Fruit fly (Drosophila melanogaster): Measurements from ENCODE around the gene RYa-R.

RYa-R gene

DNA sequence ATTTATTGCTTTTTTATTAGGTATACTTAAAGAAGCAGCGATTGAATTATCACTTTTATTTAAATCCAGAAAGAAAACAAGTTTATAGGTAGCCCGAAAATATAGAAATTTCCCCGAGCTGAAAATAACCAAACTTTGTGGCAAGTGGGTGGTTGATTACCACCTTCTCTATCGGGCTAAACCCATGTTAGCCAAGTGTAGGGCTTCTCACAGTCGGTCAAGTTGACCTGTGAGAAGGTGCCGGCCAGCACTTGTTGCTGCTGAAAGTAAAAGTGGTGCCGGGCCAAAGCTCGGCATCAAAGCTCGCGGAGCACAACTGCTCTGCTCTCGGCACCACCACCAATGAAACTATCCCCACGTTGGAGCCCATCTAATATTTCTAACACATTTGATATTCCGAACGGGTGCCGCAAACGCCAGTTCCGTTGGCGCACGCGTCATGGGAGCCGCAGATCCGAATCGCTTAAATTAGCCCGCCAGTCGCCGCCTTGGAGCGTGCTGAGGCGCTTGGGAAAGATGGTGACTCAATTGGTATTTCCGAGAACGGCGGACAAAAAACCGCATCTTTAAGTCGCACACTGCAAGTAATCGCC is 74.2 kb downstream of the RYa-R start:
- TF ChIP-seq Dll (optimal IDR thresholded peaks at IDR 0.05) (no peak), psq (optimal IDR thresholded peaks at IDR 0.05) (no peak), EcR (GFP tag; optimal IDR thresholded peaks at IDR 0.05) (no peak), CG8478 (optimal IDR thresholded peaks at IDR 0.05) (no peak), pan (optimal IDR thresholded peaks at IDR 0.05) (no peak), usp (GFP tag; optimal IDR thresholded peaks at IDR 0.05) (no peak)

- TF ChIP-seq usp (GFP tag; optimal IDR thresholded peaks at IDR 0.05): no peak
Observed at dm6 chr3R:27075694-27076093, 78.9 kb downstream of the RYa-R start, which contains the start of gene CG14257. Gene CG14257, plus strand, starts transcription at chr3R:27075870.

DNA sequence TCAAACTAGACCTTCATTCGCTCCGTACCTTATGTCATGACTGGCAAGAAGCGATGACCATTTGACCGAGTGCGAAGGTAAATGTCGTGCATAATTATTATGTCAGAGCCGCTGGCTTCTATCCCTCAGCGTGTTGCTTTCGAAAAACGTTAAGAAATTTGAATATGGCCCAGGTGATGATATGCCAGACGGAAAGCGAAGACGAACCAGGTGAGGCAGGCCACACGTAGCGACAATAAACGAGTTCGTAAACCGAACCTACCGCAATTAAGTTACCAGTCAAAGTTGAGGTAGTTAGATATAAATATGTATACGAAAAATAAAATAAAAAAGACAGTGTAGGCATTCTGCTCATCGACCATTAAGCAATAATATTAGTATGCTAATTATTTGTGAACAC is 79.8 kb downstream of the RYa-R start:
- TF ChIP-seq Dll (optimal IDR thresholded peaks at IDR 0.05) (no peak), psq (optimal IDR thresholded peaks at IDR 0.05) (no peak), CG8478 (optimal IDR thresholded peaks at IDR 0.05) (no peak), pan (optimal IDR thresholded peaks at IDR 0.05) (no peak), EcR (GFP tag; optimal IDR thresholded peaks at IDR 0.05) (no peak), usp (GFP tag; optimal IDR thresholded peaks at IDR 0.05) (no peak)

DNA sequence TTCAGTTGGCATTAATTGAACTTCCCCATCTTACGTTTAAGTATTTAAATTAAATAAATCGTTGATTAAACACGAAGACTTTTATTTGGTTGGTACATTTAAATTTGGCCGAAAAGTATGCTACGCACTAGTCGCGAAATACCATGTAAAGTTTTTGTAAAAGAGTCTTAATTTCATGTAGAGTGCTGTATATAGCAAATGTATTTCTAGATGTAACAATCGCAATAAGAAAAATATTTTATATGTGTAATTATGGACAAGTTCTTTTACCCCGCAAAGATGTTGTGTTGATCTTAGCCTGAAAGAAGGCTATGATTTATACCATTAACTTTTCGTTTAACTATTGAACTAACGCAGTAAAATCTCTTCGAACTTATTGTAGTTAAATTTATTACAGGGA is 86.0 kb downstream of the RYa-R start:
- no peak for TF ChIP-seq Dll (optimal IDR thresholded peaks at IDR 0.05)
- TF ChIP-seq EcR (GFP tag; optimal IDR thresholded peaks at IDR 0.05): no peak
- TF ChIP-seq CG8478 (optimal IDR thresholded peaks at IDR 0.05): no peak
- no peak for TF ChIP-seq psq (optimal IDR thresholded peaks at IDR 0.05)
- TF ChIP-seq pan (optimal IDR thresholded peaks at IDR 0.05): no peak
- TF ChIP-seq usp (GFP tag; optimal IDR thresholded peaks at IDR 0.05): no peak

DNA sequence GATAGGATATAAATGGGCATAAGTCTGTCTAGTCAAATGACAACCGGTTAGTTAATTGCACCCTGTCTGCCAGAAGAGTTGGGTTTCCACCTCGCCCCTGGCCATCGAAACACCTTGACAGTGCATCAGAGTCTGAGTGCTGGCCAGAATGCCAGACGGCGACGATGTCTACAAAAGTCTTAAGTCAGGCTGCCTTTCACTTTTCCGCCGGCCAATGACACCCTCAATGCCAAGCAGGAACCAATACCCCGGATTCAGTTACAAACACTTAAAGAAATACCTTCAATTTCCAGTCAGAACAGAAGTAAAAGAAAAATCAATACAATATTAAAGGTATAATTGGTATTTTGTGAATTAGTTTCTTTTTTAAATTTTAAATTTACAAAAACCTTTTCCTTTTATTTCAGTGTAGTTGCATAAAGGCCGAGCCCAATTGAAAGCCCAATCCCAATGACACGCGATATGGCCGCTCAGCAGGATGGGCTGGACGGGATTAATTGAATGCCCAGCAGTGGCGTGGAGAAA is 87.8 kb downstream of the RYa-R start:
- TF ChIP-seq CG8478 (optimal IDR thresholded peaks at IDR 0.05) (no peak), pan (optimal IDR thresholded peaks at IDR 0.05) (no peak), EcR (GFP tag; optimal IDR thresholded peaks at IDR 0.05) (no peak), Dll (optimal IDR thresholded peaks at IDR 0.05) (no peak), psq (optimal IDR thresholded peaks at IDR 0.05) (no peak), usp (GFP tag; optimal IDR thresholded peaks at IDR 0.05) (no peak)

dm6 chr3R:27087549-27087948 is 90.8 kb downstream of the RYa-R start, which contains the start of gene Cpr97Ea:
Gene Cpr97Ea, minus strand, starts transcription at chr3R:27087778.
- TF ChIP-seq CG8478 (optimal IDR thresholded peaks at IDR 0.05) (no peak), usp (GFP tag; optimal IDR thresholded peaks at IDR 0.05) (no peak)

DNA sequence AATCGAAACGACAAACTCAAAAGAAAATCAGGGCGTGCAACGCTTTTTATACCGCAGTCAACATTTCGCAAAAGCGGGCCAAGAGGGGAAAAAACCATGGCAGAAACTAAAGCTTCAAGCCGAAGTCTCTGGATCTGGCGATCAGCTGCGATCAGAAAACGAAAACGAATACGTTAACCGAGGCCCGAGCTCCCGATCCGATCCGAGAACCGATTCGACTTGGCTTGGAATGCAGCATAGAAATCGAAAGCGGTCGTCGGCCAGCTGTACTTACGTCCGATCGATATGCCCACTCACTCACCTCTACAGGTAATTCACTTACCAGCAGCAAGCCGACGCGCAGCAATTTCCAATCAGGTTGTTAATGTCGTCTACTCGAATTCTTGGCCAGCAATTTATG is 94.3 kb downstream of the RYa-R start, which contains the start of gene Cpr97Eb:
Gene Cpr97Eb, minus strand, starts transcription at position 25 of the 400 bp plus-strand sequence.
- TF ChIP-seq usp (GFP tag; optimal IDR thresholded peaks at IDR 0.05): no peak
- no peak for TF ChIP-seq pan (optimal IDR thresholded peaks at IDR 0.05)
- peak in 1 of 2 experiments; percentile 18 for TF ChIP-seq EcR (GFP tag; optimal IDR thresholded peaks at IDR 0.05)
- TF ChIP-seq CG8478 (optimal IDR thresholded peaks at IDR 0.05): no peak
- TF ChIP-seq psq (optimal IDR thresholded peaks at IDR 0.05): no peak

DNA sequence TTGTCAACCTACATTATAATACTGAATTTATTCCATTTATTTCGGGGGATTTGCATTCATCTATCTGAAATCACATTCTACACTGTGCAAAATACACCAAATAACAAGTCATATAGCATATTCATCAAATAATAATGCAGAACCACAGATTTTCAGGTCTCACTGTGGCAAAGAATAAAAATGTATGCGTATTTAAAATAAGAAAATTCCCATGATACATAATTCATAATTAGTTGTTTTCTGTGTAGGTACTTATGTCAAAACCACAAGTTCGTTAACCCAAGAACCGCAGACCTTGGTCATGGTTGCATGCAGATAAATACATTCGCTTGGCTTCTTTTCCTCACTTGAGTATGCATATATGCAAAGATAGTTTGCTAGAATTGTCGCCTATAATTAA is 95.5 kb downstream of the RYa-R start:
- TF ChIP-seq Dll (optimal IDR thresholded peaks at IDR 0.05) (no peak), CG8478 (optimal IDR thresholded peaks at IDR 0.05) (no peak), EcR (GFP tag; optimal IDR thresholded peaks at IDR 0.05) (no peak), pan (optimal IDR thresholded peaks at IDR 0.05) (no peak), psq (optimal IDR thresholded peaks at IDR 0.05) (no peak)

DNA sequence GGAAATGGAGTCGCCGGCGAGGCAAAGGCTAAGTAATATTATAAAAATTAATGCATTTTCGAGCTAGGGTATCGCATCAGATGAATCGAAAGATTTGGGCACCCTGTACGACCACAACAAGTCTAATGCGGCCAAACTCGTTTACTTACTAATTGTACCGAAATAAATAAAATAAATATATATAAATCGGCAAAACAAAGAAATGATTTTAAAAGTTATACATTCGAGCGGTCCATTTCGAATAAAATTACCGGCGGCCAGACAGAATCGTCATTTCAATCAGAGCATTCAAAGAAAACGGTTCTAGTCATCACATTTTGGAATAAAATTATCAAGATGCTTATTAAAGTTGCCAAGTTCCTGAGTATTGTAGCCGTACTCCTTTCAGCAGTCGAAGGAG is 96.1 kb downstream of the RYa-R start, which contains the start of gene CG14258:
Gene CG14258, plus strand, starts transcription at position 301 of the 400 bp plus-strand sequence.
- TF ChIP-seq CG8478 (optimal IDR thresholded peaks at IDR 0.05) (no peak), usp (GFP tag; optimal IDR thresholded peaks at IDR 0.05) (no peak), Dll (optimal IDR thresholded peaks at IDR 0.05) (no peak), pan (optimal IDR thresholded peaks at IDR 0.05) (no peak), EcR (GFP tag; optimal IDR thresholded peaks at IDR 0.05) (no peak), psq (optimal IDR thresholded peaks at IDR 0.05) (no peak)

DNA sequence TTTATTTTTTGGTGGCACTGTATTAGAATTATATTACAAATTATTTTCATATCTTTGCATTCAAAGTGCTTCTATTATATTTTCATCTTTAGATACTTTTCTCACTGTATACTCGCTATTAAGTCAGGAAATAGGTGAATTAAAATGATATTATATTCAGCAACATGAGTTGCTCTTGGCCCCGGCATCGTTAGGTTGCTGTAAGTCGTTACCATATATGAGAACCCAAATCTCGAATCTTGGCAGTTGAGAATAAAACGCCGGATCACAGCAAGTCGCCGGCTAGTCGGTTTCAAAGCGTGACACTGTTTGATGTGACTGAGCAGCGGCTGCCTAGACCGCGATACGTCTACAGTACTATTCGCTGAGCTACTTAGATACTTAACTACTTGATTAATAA is 97.5 kb downstream of the RYa-R start, which contains the start of gene CG14259:
Gene CG14259, plus strand, starts transcription at position 301 of the 400 bp plus-strand sequence.
- TF ChIP-seq CG8478 (optimal IDR thresholded peaks at IDR 0.05) (no peak), usp (GFP tag; optimal IDR thresholded peaks at IDR 0.05) (no peak), psq (optimal IDR thresholded peaks at IDR 0.05) (no peak), Dll (optimal IDR thresholded peaks at IDR 0.05) (no peak), pan (optimal IDR thresholded peaks at IDR 0.05) (no peak), EcR (GFP tag; optimal IDR thresholded peaks at IDR 0.05) (no peak)

dm6 chr3R:27098638-27099037 is 101.9 kb downstream of the RYa-R start:
- TF ChIP-seq Dll (optimal IDR thresholded peaks at IDR 0.05) (no peak), CG8478 (optimal IDR thresholded peaks at IDR 0.05) (no peak), usp (GFP tag; optimal IDR thresholded peaks at IDR 0.05) (no peak), EcR (GFP tag; optimal IDR thresholded peaks at IDR 0.05) (no peak), psq (optimal IDR thresholded peaks at IDR 0.05) (no peak), pan (optimal IDR thresholded peaks at IDR 0.05) (no peak)

DNA sequence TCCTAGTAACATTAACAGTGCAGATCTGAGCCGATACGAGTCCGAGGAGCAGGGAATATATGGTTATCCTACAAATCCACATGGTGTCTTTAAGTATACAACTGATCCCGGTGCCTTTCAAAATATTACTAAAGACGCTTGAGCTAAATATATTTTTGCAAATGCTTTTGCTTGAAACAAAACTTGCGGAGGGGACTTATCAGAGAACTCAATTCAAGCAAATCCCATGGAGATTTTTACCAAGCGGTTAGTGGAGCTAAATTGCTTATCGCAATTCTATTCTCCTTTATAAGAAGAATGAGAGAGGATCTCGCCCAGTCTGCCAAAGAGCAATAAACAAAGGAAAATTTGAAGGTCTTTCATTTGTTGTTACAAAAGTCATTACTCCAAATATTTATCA is 102.8 kb downstream of the RYa-R start, which contains the start of gene eater:
Gene eater, minus strand, starts transcription at position 101 of the 400 bp plus-strand sequence.
- no peak for TF ChIP-seq EcR (GFP tag; optimal IDR thresholded peaks at IDR 0.05)
- TF ChIP-seq CG8478 (optimal IDR thresholded peaks at IDR 0.05): no peak
- TF ChIP-seq psq (optimal IDR thresholded peaks at IDR 0.05): no peak
- TF ChIP-seq pan (optimal IDR thresholded peaks at IDR 0.05): no peak
- TF ChIP-seq usp (GFP tag; optimal IDR thresholded peaks at IDR 0.05): no peak
- TF ChIP-seq Dll (optimal IDR thresholded peaks at IDR 0.05): no peak

DNA sequence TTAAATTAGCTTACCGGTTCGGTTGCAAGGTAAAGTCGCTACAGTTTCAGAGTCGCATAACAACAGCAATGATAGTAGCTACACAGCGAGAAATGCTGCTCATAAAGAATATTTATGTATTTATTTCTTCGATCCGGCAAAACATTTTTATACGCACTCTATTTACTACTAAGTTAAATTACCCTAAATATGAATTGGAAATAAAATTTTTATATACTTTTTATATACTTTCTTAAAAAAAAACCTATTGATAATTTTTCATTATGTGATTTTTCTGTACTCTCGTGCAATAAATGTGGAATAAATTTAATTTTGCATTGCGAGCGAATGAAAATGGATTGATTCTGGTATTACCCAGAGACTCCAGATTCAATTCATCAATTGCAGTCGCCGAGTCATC is 104.2 kb downstream of the RYa-R start, which contains the start of gene Jhbp11:
Gene Jhbp11, plus strand, starts transcription at position 301 of the 400 bp plus-strand sequence.
- TF ChIP-seq CG8478 (optimal IDR thresholded peaks at IDR 0.05): no peak

Data from whole organism.